Worm (Caenorhabditis elegans) whole organism, L1 larva: ENCODE measurements around the gene gldi-9.

Experiments used
- C04F5.9 ChIP-seq: sonication (generic microtip); optimal IDR thresholded peaks from 2 replicates; lab custom pipeline; 2016; ENCODE audit warnings: missing genetic modification characterization, missing compliant biosample characterization
- C34B4.2 ChIP-seq: sonication (generic microtip); optimal IDR thresholded peaks from 2 replicates; lab custom pipeline; 2017; ENCODE audit warnings: mild to moderate bottlenecking, missing genetic modification characterization, missing compliant biosample characterization
- F16B12.6 ChIP-seq: fragments of 150-350 bp; optimal IDR thresholded peaks from 2 replicates; lab custom pipeline; 2014; ENCODE audit warnings: missing biosample characterization, missing genetic modification characterization
- alr-1 ChIP-seq: fragments of 200-800 bp; sonication (Bioruptor generic); optimal IDR thresholded peaks from 2 replicates; lab custom pipeline; 2018; ENCODE audit warnings: borderline replicate concordance, mild to moderate bottlenecking, missing genetic modification characterization, missing compliant biosample characterization
- aly-2 ChIP-seq: fragments of 150-350 bp; optimal IDR thresholded peaks from 2 replicates; lab custom pipeline; 2014; ENCODE audit warnings: missing biosample characterization, missing genetic modification characterization
- blmp-1 ChIP-seq: fragments of 150-350 bp; optimal IDR thresholded peaks from 2 replicates; lab custom pipeline; 2014; ENCODE audit warnings: missing biosample characterization, missing genetic modification characterization
- ceh-63 ChIP-seq: fragments of 200-800 bp; sonication (Bioruptor generic); optimal IDR thresholded peaks from 2 replicates; lab custom pipeline; 2018; ENCODE audit warnings: mild to moderate bottlenecking, missing genetic modification characterization, missing compliant biosample characterization
- ceh-8 ChIP-seq: fragments of 200-800 bp; sonication (Bioruptor generic); optimal IDR thresholded peaks from 2 replicates; lab custom pipeline; 2018; ENCODE audit warnings: mild to moderate bottlenecking, missing genetic modification characterization, moderate library complexity, missing compliant biosample characterization
- ceh-82 ChIP-seq, 3 experiments: fragments of 150-350 bp in 1 of 3; sonication (generic microtip) in 2 of 3; optimal IDR thresholded peaks; 2 replicates each; lab custom pipeline; 2014 to 2017; ENCODE audit warnings: missing biosample characterization in 3 of 3, missing genetic modification characterization in 3 of 3
- ceh-88 ChIP-seq: fragments of 200-800 bp; sonication (Bioruptor generic); IDR thresholded peaks from 2 replicates; pipeline ENCODE4 v1.3.6; 2022; ENCODE audit warnings: missing genetic modification characterization, missing compliant biosample characterization
- dpl-1 ChIP-seq, 3 experiments: fragments of 150-350 bp in 2 of 3; sonication (generic microtip) in 1 of 3; optimal IDR thresholded peaks; 2 replicates each; lab custom pipeline; 2014 to 2017; ENCODE audit warnings: missing biosample characterization in 3 of 3, missing genetic modification characterization in 3 of 3, missing genetic modification reagents in 3 of 3
- efl-1 ChIP-seq, 4 experiments: fragments of 150-350 bp; optimal IDR thresholded peaks in 3 of 4; peaks in 1 of 4; 1 replicate in 1 of 4; 2 replicates in 3 of 4; lab custom pipeline; 2014; ENCODE audit warnings: missing biosample characterization in 2 of 4, missing genetic modification characterization in 2 of 4, missing genetic modification reagents in 2 of 4
- egl-27 ChIP-seq, 2 experiments: fragments of 150-350 bp in 1 of 2; sonication (generic microtip); optimal IDR thresholded peaks; 3 replicates each; lab custom pipeline; 2017 to 2018; ENCODE audit warnings: missing biosample characterization in 2 of 2, missing genetic modification characterization in 2 of 2, missing genetic modification reagents in 2 of 2
- elt-3 ChIP-seq, 6 experiments: fragments of 150-350 bp in 1 of 6; sonication (generic microtip); optimal IDR thresholded peaks; 2 replicates each; lab custom pipeline; 2017 to 2018; ENCODE audit warnings: missing biosample characterization in 6 of 6, missing genetic modification characterization in 6 of 6, inconsistent platforms in 1 of 6
- ets-5 ChIP-seq: fragments of 200-800 bp; sonication (Bioruptor generic); IDR thresholded peaks from 2 replicates; pipeline ENCODE4 v1.3.6; 2022; ENCODE audit warnings: missing genetic modification characterization, missing compliant biosample characterization
- fkh-10 ChIP-seq: sonication (generic microtip); optimal IDR thresholded peaks from 2 replicates; lab custom pipeline; 2017; ENCODE audit warnings: missing biosample characterization, missing genetic modification reagents, missing genetic modification characterization
- fos-1 ChIP-seq: fragments of 150-350 bp; optimal IDR thresholded peaks from 2 replicates; lab custom pipeline; 2014; ENCODE audit warnings: missing biosample characterization, missing genetic modification characterization
- grh-1 ChIP-seq: fragments of 200-800 bp; sonication (Bioruptor generic); IDR thresholded peaks from 2 replicates; pipeline ENCODE4 v1.3.6; 2022; ENCODE audit warnings: missing genetic modification reagents, missing genetic modification characterization, missing compliant biosample characterization
- hlh-17 ChIP-seq: fragments of 200-800 bp; sonication (Bioruptor generic); optimal IDR thresholded peaks from 2 replicates; lab custom pipeline; 2018; ENCODE audit warnings: missing genetic modification characterization, mild to moderate bottlenecking, missing compliant biosample characterization, moderate library complexity, borderline replicate concordance
- hlh-4 ChIP-seq: sonication (generic microtip); optimal IDR thresholded peaks from 2 replicates; lab custom pipeline; 2016; ENCODE audit warnings: mild to moderate bottlenecking, missing genetic modification characterization, missing compliant biosample characterization
- isw-1 ChIP-seq: fragments of 200-800 bp; sonication (Bioruptor generic); IDR thresholded peaks from 2 replicates; pipeline ENCODE4 v1.3.6; 2022; ENCODE audit warnings: missing genetic modification characterization, missing compliant biosample characterization
- lin-13 ChIP-seq: fragments of 150-350 bp; optimal IDR thresholded peaks from 2 replicates; lab custom pipeline; 2014; ENCODE audit warnings: missing biosample characterization, missing genetic modification reagents, missing genetic modification characterization
- lin-14 ChIP-seq: fragments of 200-800 bp; sonication (Bioruptor generic); optimal IDR thresholded peaks from 2 replicates; lab custom pipeline; 2018; ENCODE audit warnings: mild to moderate bottlenecking, missing genetic modification characterization, moderate library complexity, missing compliant biosample characterization
- lin-15B ChIP-seq: fragments of 150-350 bp; sonication (generic microtip); optimal IDR thresholded peaks from 3 replicates; lab custom pipeline; 2014; ENCODE audit warnings: missing biosample characterization, missing genetic modification characterization
- lin-39 ChIP-seq: fragments of 150-350 bp; optimal IDR thresholded peaks from 2 replicates; lab custom pipeline; 2014; ENCODE audit warnings: missing biosample characterization, missing genetic modification reagents, missing genetic modification characterization
- lir-3 ChIP-seq: sonication (generic microtip); optimal IDR thresholded peaks from 2 replicates; lab custom pipeline; 2016; ENCODE audit warnings: mild to moderate bottlenecking, missing genetic modification characterization, moderate library complexity, missing compliant biosample characterization; ENCODE audit not compliant: poor library complexity
- lsy-2 ChIP-seq, 2 experiments: fragments of 150-350 bp; optimal IDR thresholded peaks; 2 replicates each; lab custom pipeline; 2014; ENCODE audit warnings: missing biosample characterization in 2 of 2, missing genetic modification characterization in 2 of 2
- mab-9 ChIP-seq: fragments of 200-800 bp; sonication (Bioruptor generic); IDR thresholded peaks from 2 replicates; pipeline ENCODE4 v1.3.6; 2022; ENCODE audit warnings: missing genetic modification reagents, missing genetic modification characterization, missing compliant biosample characterization
- mdl-1 ChIP-seq, 2 experiments: fragments of 150-350 bp; optimal IDR thresholded peaks; 2 replicates each; lab custom pipeline; 2014 to 2017; ENCODE audit warnings: missing biosample characterization in 2 of 2, missing genetic modification characterization in 2 of 2, inconsistent platforms in 1 of 2
- mep-1 ChIP-seq: fragments of 150-350 bp; optimal IDR thresholded peaks from 2 replicates; lab custom pipeline; 2014; ENCODE audit warnings: missing biosample characterization, missing genetic modification characterization
- nhr-237 ChIP-seq: fragments of 150-350 bp; optimal IDR thresholded peaks from 2 replicates; lab custom pipeline; 2014; ENCODE audit warnings: missing biosample characterization, missing genetic modification characterization
- nhr-28 ChIP-seq: fragments of 150-350 bp; optimal IDR thresholded peaks from 2 replicates; lab custom pipeline; 2014; ENCODE audit warnings: missing biosample characterization, missing genetic modification characterization
- nhr-76 ChIP-seq: sonication (generic microtip); optimal IDR thresholded peaks from 2 replicates; lab custom pipeline; 2017; ENCODE audit warnings: missing biosample characterization, missing genetic modification characterization
- nhr-77 ChIP-seq: fragments of 150-350 bp; optimal IDR thresholded peaks from 2 replicates; lab custom pipeline; 2014; ENCODE audit warnings: missing biosample characterization, missing genetic modification characterization
- nhr-84 ChIP-seq: sonication (generic microtip); optimal IDR thresholded peaks from 2 replicates; lab custom pipeline; 2017; ENCODE audit warnings: missing biosample characterization, missing genetic modification characterization
- nhr-85 ChIP-seq: sonication (generic microtip); peaks from one replicate; lab custom pipeline; 2016; ENCODE audit warnings: missing genetic modification characterization, inconsistent platforms, missing compliant biosample characterization
- pag-3 ChIP-seq: sonication (generic microtip); optimal IDR thresholded peaks from 2 replicates; lab custom pipeline; 2017; ENCODE audit warnings: missing genetic modification characterization, mild to moderate bottlenecking, missing compliant biosample characterization, antibody characterized with exemption, borderline replicate concordance; ENCODE audit not compliant: insufficient read depth
- pax-3 ChIP-seq: fragments of 200-800 bp; sonication (Bioruptor generic); optimal IDR thresholded peaks from 2 replicates; lab custom pipeline; 2018; ENCODE audit warnings: mild to moderate bottlenecking, missing genetic modification characterization, moderate library complexity, missing compliant biosample characterization
- pqm-1 ChIP-seq: sonication (generic microtip); optimal IDR thresholded peaks from 3 replicates; lab custom pipeline; 2017; ENCODE audit warnings: missing biosample characterization, missing genetic modification characterization
- skn-1 ChIP-seq: fragments of 150-350 bp; optimal IDR thresholded peaks from 2 replicates; lab custom pipeline; 2014; ENCODE audit warnings: missing biosample characterization, missing genetic modification characterization
- snu-23 ChIP-seq: sonication (generic microtip); optimal IDR thresholded peaks from 2 replicates; lab custom pipeline; 2016; ENCODE audit warnings: missing genetic modification characterization, missing compliant biosample characterization
- sox-4 ChIP-seq: sonication (generic microtip); optimal IDR thresholded peaks from 2 replicates; lab custom pipeline; 2016; ENCODE audit warnings: missing genetic modification characterization, missing compliant biosample characterization
- sup-37 ChIP-seq: fragments of 200-800 bp; sonication (Bioruptor generic); optimal IDR thresholded peaks from 2 replicates; lab custom pipeline; 2018; ENCODE audit warnings: mild to moderate bottlenecking, missing genetic modification characterization, missing compliant biosample characterization
- tbx-2 ChIP-seq: sonication (generic microtip); optimal IDR thresholded peaks from 2 replicates; lab custom pipeline; 2016; ENCODE audit warnings: missing genetic modification characterization, missing compliant biosample characterization
- tlp-1 ChIP-seq: fragments of 150-350 bp; optimal IDR thresholded peaks from 2 replicates; lab custom pipeline; 2014; ENCODE audit warnings: missing biosample characterization, missing genetic modification characterization
- unc-30 ChIP-seq: sonication (generic microtip); optimal IDR thresholded peaks from 2 replicates; lab custom pipeline; 2017; ENCODE audit warnings: missing biosample characterization, missing genetic modification characterization
- unc-62 ChIP-seq: fragments of 150-350 bp; optimal IDR thresholded peaks from 2 replicates; lab custom pipeline; 2014; ENCODE audit warnings: missing biosample characterization, missing genetic modification reagents, missing genetic modification characterization
- vab-15 ChIP-seq: sonication (generic microtip); optimal IDR thresholded peaks from 2 replicates; lab custom pipeline; 2017; ENCODE audit warnings: missing genotype, mild to moderate bottlenecking, missing genetic modification characterization, missing compliant biosample characterization
- xbp-1 ChIP-seq: sonication (generic microtip); optimal IDR thresholded peaks from 2 replicates; lab custom pipeline; 2016; ENCODE audit warnings: missing genetic modification characterization, missing compliant biosample characterization
- zag-1 ChIP-seq: fragments of 150-350 bp; optimal IDR thresholded peaks from 2 replicates; lab custom pipeline; 2014; ENCODE audit warnings: missing biosample characterization, missing genetic modification characterization
- zip-4 ChIP-seq: fragments of 200-800 bp; sonication (Bioruptor generic); optimal IDR thresholded peaks from 2 replicates; lab custom pipeline; 2018; ENCODE audit warnings: mild to moderate bottlenecking, missing genetic modification characterization, moderate library complexity, missing compliant biosample characterization
- ztf-4 ChIP-seq: fragments of 150-350 bp; optimal IDR thresholded peaks from 2 replicates; lab custom pipeline; 2014; ENCODE audit warnings: missing biosample characterization, missing genetic modification characterization

gldi-9 gene

DNA sequence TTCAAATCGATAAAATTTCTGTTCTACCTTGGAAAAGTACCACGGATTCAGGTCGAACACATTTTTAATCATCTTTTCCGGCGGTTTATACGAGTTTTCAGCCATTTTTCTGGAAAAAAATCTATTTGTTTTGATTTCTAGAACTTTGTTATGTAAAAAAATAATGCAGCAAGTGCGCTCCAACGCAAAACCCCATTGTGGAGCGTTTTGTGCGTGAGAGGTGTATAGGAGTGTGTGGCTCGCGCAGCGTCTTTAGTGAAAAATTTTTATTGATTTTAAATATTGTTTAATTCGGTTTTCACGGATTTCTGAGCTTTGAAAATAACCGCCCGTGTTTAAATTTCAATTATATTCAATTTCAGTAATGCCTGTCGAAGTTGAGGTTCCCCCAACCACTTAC, 29.7 kb upstream of the gldi-9 start, which contains the start of gene Y71H2AM.20 (continued):
- no peak for TF ChIP-seq nhr-76 (tag; lab: Kevin White, UChicago)
- peak; percentile 96 to 99 (median 99) for TF ChIP-seq ceh-82 (tag; optimal IDR thresholded peaks at IDR 0.05; lab: Kevin White, UChicago)
- TF ChIP-seq fos-1 (tag; lab: Kevin White, UChicago) = peak; percentile 94
- TF ChIP-seq lin-39 (tag; lab: Kevin White, UChicago) = peak; percentile 61
- TF ChIP-seq elt-3 (tag; optimal IDR thresholded peaks at IDR 0.05; lab: Kevin White, UChicago) = peak; percentile 82 to 99 (median 96)
- TF ChIP-seq sox-4 (tag; lab: Kevin White, UChicago) = peak; percentile 65
- peak; percentile 92 for TF ChIP-seq nhr-237 (tag; lab: Kevin White, UChicago)
- peak; percentile 84 for TF ChIP-seq vab-15
- peak; percentile 96 for TF ChIP-seq fkh-10 (GFP tag; lab: Kevin White, UChicago)
- peak; percentile 92 for TF ChIP-seq tbx-2 (tag; lab: Kevin White, UChicago)
- TF ChIP-seq ceh-63 (GFP tag; lab: Kevin White, UChicago) = no peak
- peak in 1 of 2 experiments; percentile 74 for TF ChIP-seq egl-27 (tag; optimal IDR thresholded peaks at IDR 0.05; lab: Kevin White, UChicago)
- TF ChIP-seq snu-23 (GFP tag; lab: Kevin White, UChicago) = peak; percentile 99
- peak; percentile 89 to 92 (median 90) for TF ChIP-seq dpl-1 (GFP tag; optimal IDR thresholded peaks at IDR 0.05; lab: Kevin White, UChicago)
- TF ChIP-seq nhr-28 (tag; lab: Kevin White, UChicago) = no peak
- no peak for TF ChIP-seq unc-30 (tag; lab: Kevin White, UChicago)
- peak; percentile 87 for TF ChIP-seq ztf-4 (tag; lab: Kevin White, UChicago)
- no peak for TF ChIP-seq pqm-1 (tag; lab: Kevin White, UChicago)
- no peak for TF ChIP-seq hlh-4 (tag; lab: Kevin White, UChicago)
- peak; percentile 92 to 95 for TF ChIP-seq efl-1 (optimal IDR thresholded peaks at IDR 0.05; lab: Kevin White, UChicago)
- peak; percentile 87 to 98 for TF ChIP-seq efl-1 (GFP tag; optimal IDR thresholded peaks at IDR 0.05 in 1 of 2; lab: Kevin White, UChicago)
- peak; percentile 72; the same call in 1 of the 2 replicates for TF ChIP-seq mab-9 (GFP tag; lab: Robert Waterston, UW)
- peak; percentile 80 for TF ChIP-seq F16B12.6 (tag; lab: Kevin White, UChicago)
- TF ChIP-seq lir-3 (tag; lab: Kevin White, UChicago) = no peak
- TF ChIP-seq blmp-1 = peak; percentile 94
- TF ChIP-seq lsy-2 (tag; optimal IDR thresholded peaks at IDR 0.05; lab: Kevin White, UChicago) = peak; percentile 98
- TF ChIP-seq zag-1 (tag; lab: Kevin White, UChicago) = peak; percentile 85
- TF ChIP-seq ceh-8 (GFP tag; lab: Kevin White, UChicago) = peak; percentile 86
- TF ChIP-seq lin-14 = peak; percentile 97
- peak; percentile 88 for TF ChIP-seq ceh-88
- TF ChIP-seq pax-3 (tag; lab: Kevin White, UChicago) = peak; percentile 91
- peak in 1 of 2 experiments; percentile 93 for TF ChIP-seq mdl-1 (tag; optimal IDR thresholded peaks at IDR 0.05; lab: Kevin White, UChicago)
- TF ChIP-seq pag-3 = peak; percentile 56
- no peak for TF ChIP-seq hlh-17 (GFP tag; lab: Kevin White, UChicago)
- peak; percentile 93 for TF ChIP-seq skn-1 (tag; lab: Kevin White, UChicago)
- TF ChIP-seq alr-1 (tag; lab: Kevin White, UChicago) = no peak
- no peak for TF ChIP-seq tlp-1 (tag; lab: Kevin White, UChicago)
- TF ChIP-seq nhr-84 = no peak
- peak; percentile 59 for TF ChIP-seq zip-4
- TF ChIP-seq xbp-1 (tag; lab: Kevin White, UChicago) = peak; percentile 95
- TF ChIP-seq unc-62 = no peak
- TF ChIP-seq ets-5 = no peak
- peak; percentile 99 for TF ChIP-seq lin-15B
- TF ChIP-seq nhr-85 (tag; lab: Kevin White, UChicago) = peak; percentile 93
- TF ChIP-seq lin-13 = peak; percentile 97
- TF ChIP-seq isw-1 = peak; percentile 93
- peak; percentile 99 for TF ChIP-seq mep-1 (tag; lab: Kevin White, UChicago)
- TF ChIP-seq C34B4.2 (tag; lab: Kevin White, UChicago) = no peak
- TF ChIP-seq nhr-77 = peak; percentile 93
- TF ChIP-seq C04F5.9 = peak; percentile 82
- peak; percentile 92 for TF ChIP-seq aly-2 (tag; lab: Kevin White, UChicago)
- TF ChIP-seq sup-37 (GFP tag; lab: Kevin White, UChicago) = no peak
- TF ChIP-seq grh-1 (GFP tag; lab: Robert Waterston, UW) = peak; percentile 40; the same call in 1 of the 2 replicates
